Fruit fly (Drosophila melanogaster) whole organism, prepupa: ENCODE results near the gene Brf.

Source experiments
- Blimp-1 ChIP-seq: fragments of 200-800 bp; sonication (Bioruptor generic); optimal IDR thresholded peaks from 3 replicates; lab custom pipeline; 2017; ENCODE audit warnings: missing biosample characterization, missing genetic modification characterization, mild to moderate bottlenecking, moderate library complexity, missing genetic modification reagents
- CG10669 ChIP-seq: fragments of 200-800 bp; sonication (Bioruptor generic); optimal IDR thresholded peaks from 3 replicates; lab custom pipeline; 2018; ENCODE audit warnings: missing biosample characterization, mild to moderate bottlenecking, missing genetic modification characterization, moderate library complexity
- CG11294 ChIP-seq: fragments of 200-800 bp; sonication (Bioruptor generic); IDR thresholded peaks from 2 replicates; pipeline ENCODE4 v1.3.6; 2022; ENCODE audit warnings: missing biosample characterization, missing genetic modification characterization
- CG11762 ChIP-seq: fragments of 200-800 bp; sonication (Bioruptor generic); optimal IDR thresholded peaks from 3 replicates; lab custom pipeline; 2016; ENCODE audit warnings: missing biosample characterization, missing genetic modification characterization; ENCODE audit not compliant: insufficient read depth
- CG11902 ChIP-seq: fragments of 200-800 bp; sonication (Bioruptor generic); optimal IDR thresholded peaks from 3 replicates; lab custom pipeline; 2016; ENCODE audit warnings: missing biosample characterization, missing genetic modification characterization
- CG15336 ChIP-seq: fragments of 200-800 bp; sonication (Bioruptor generic); IDR thresholded peaks from 2 replicates; pipeline ENCODE4 v1.3.6; 2022; ENCODE audit warnings: missing biosample characterization, missing genetic modification characterization
- CG1621 ChIP-seq: fragments of 200-800 bp; sonication (Bioruptor generic); optimal IDR thresholded peaks from 3 replicates; lab custom pipeline; 2018; ENCODE audit warnings: missing biosample characterization, mild to moderate bottlenecking, missing genetic modification characterization
- CG16779 ChIP-seq: fragments of 200-800 bp; sonication (Bioruptor generic); optimal IDR thresholded peaks from 3 replicates; lab custom pipeline; 2017; ENCODE audit warnings: missing biosample characterization, mild to moderate bottlenecking, missing genetic modification characterization
- CG3032 ChIP-seq: fragments of 200-800 bp; optimal IDR thresholded peaks from 2 replicates; lab custom pipeline; 2019; ENCODE audit warnings: missing biosample characterization, mild to moderate bottlenecking, missing genetic modification characterization, moderate library complexity
- CG31627 ChIP-seq: fragments of 200-800 bp; sonication (Bioruptor generic); optimal IDR thresholded peaks from 3 replicates; lab custom pipeline; 2016; ENCODE audit warnings: missing biosample characterization, missing genetic modification characterization
- CG3919 ChIP-seq: fragments of 200-800 bp; sonication (Bioruptor generic); optimal IDR thresholded peaks from 3 replicates; lab custom pipeline; 2016; ENCODE audit warnings: missing biosample characterization, missing genetic modification characterization
- CG4318 ChIP-seq: fragments of 200-800 bp; sonication (Bioruptor generic); optimal IDR thresholded peaks from 3 replicates; lab custom pipeline; 2017; ENCODE audit warnings: missing biosample characterization, mild to moderate bottlenecking, missing genetic modification characterization
- CG6163 ChIP-seq: fragments of 200-800 bp; sonication (Bioruptor generic); IDR thresholded peaks from 3 replicates; pipeline ENCODE4 v1.3.6; 2022; ENCODE audit warnings: missing biosample characterization, missing genetic modification characterization
- CG6276 ChIP-seq: fragments of 200-800 bp; sonication (Bioruptor generic); optimal IDR thresholded peaks from 2 replicates; lab custom pipeline; 2017; ENCODE audit warnings: missing biosample characterization, mild to moderate bottlenecking, missing genetic modification characterization
- CG6792 ChIP-seq: fragments of 200-800 bp; sonication (Bioruptor generic); optimal IDR thresholded peaks from 3 replicates; lab custom pipeline; 2016; ENCODE audit warnings: missing biosample characterization, missing genetic modification characterization
- CG6808 ChIP-seq: fragments of 200-800 bp; sonication (Bioruptor generic); optimal IDR thresholded peaks from 3 replicates; lab custom pipeline; 2017; ENCODE audit warnings: missing biosample characterization, missing genetic modification characterization, mild to moderate bottlenecking, moderate library complexity, missing genetic modification reagents
- CG6854 ChIP-seq: fragments of 200-800 bp; sonication (Bioruptor generic); optimal IDR thresholded peaks from 2 replicates; lab custom pipeline; 2017; ENCODE audit warnings: missing biosample characterization, mild to moderate bottlenecking, missing genetic modification characterization
- CG7368 ChIP-seq: fragments of 200-800 bp; sonication (Bioruptor generic); optimal IDR thresholded peaks from 3 replicates; lab custom pipeline; 2016; ENCODE audit warnings: missing biosample characterization, missing genetic modification characterization
- CG8319 ChIP-seq: fragments of 200-800 bp; sonication (Bioruptor generic); optimal IDR thresholded peaks from 3 replicates; lab custom pipeline; 2016; ENCODE audit warnings: missing biosample characterization, missing genetic modification characterization
- CG9139 ChIP-seq: fragments of 200-800 bp; sonication (Bioruptor generic); optimal IDR thresholded peaks from 3 replicates; lab custom pipeline; 2017; ENCODE audit warnings: missing biosample characterization, mild to moderate bottlenecking, missing genetic modification characterization
- Eip78C ChIP-seq: fragments of 200-800 bp; sonication (Bioruptor generic); peaks from one replicate; lab custom pipeline; 2016; ENCODE audit warnings: missing biosample characterization, missing genetic modification characterization
- Eip93F ChIP-seq: fragments of 200-800 bp; sonication (Bioruptor generic); optimal IDR thresholded peaks from 2 replicates; lab custom pipeline; 2016; ENCODE audit warnings: missing biosample characterization, mild to moderate bottlenecking, missing genetic modification characterization
- Ets96B ChIP-seq: fragments of 200-800 bp; optimal IDR thresholded peaks from 2 replicates; lab custom pipeline; 2019; ENCODE audit warnings: missing biosample characterization, mild to moderate bottlenecking, missing genetic modification characterization, moderate library complexity
- Gug ChIP-seq: fragments of 200-800 bp; sonication (Bioruptor generic); IDR thresholded peaks from 2 replicates; pipeline ENCODE4 v1.3.6; 2022; ENCODE audit warnings: missing biosample characterization, missing genetic modification characterization
- Hr38 ChIP-seq: sonication (Bioruptor generic); optimal IDR thresholded peaks from 2 replicates; lab custom pipeline; 2016; ENCODE audit warnings: missing biosample characterization, missing genetic modification characterization
- Hr39 ChIP-seq: fragments of 200-800 bp; sonication (Bioruptor generic); optimal IDR thresholded peaks from 2 replicates; lab custom pipeline; 2016; ENCODE audit warnings: missing biosample characterization, missing genetic modification characterization
- Lpt ChIP-seq: fragments of 200-800 bp; sonication (Bioruptor generic); optimal IDR thresholded peaks from 3 replicates; lab custom pipeline; 2016; ENCODE audit warnings: missing biosample characterization, missing genetic modification characterization
- Met ChIP-seq: fragments of 200-800 bp; sonication (Bioruptor generic); optimal IDR thresholded peaks from 3 replicates; lab custom pipeline; 2016; ENCODE audit warnings: missing biosample characterization, missing genetic modification characterization
- OdsH ChIP-seq: fragments of 200-800 bp; sonication (Bioruptor generic); optimal IDR thresholded peaks from 3 replicates; lab custom pipeline; 2016; ENCODE audit warnings: missing biosample characterization, missing genetic modification characterization
- Smox ChIP-seq: fragments of 200-800 bp; sonication (Bioruptor generic); optimal IDR thresholded peaks from 3 replicates; lab custom pipeline; 2016; ENCODE audit warnings: missing biosample characterization, missing genetic modification characterization
- Sox102F ChIP-seq: fragments of 200-800 bp; sonication (Bioruptor generic); optimal IDR thresholded peaks from 2 replicates; lab custom pipeline; 2016; ENCODE audit warnings: missing biosample characterization, mild to moderate bottlenecking, missing genetic modification characterization
- Sox14 ChIP-seq: fragments of 200-800 bp; sonication (Bioruptor generic); optimal IDR thresholded peaks from 3 replicates; lab custom pipeline; 2016; ENCODE audit warnings: missing biosample characterization, missing genetic modification characterization
- acj6 ChIP-seq: fragments of 200-800 bp; sonication (Bioruptor generic); optimal IDR thresholded peaks from 3 replicates; lab custom pipeline; 2016; ENCODE audit warnings: missing biosample characterization, missing genetic modification characterization
- dac ChIP-seq: fragments of 200-800 bp; sonication (Bioruptor generic); optimal IDR thresholded peaks from 2 replicates; lab custom pipeline; 2017; ENCODE audit warnings: missing biosample characterization, mild to moderate bottlenecking, missing genetic modification characterization
- dsx ChIP-seq: fragments of 200-800 bp; optimal IDR thresholded peaks from 3 replicates; lab custom pipeline; 2019; ENCODE audit warnings: missing biosample characterization, mild to moderate bottlenecking, missing genetic modification characterization, moderate library complexity; ENCODE audit not compliant: poor library complexity, severe bottlenecking
- eg ChIP-seq: fragments of 200-800 bp; sonication (Bioruptor generic); IDR thresholded peaks from 3 replicates; pipeline ENCODE4 v1.3.6; 2022; ENCODE audit warnings: missing biosample characterization, missing genetic modification characterization
- esn ChIP-seq: fragments of 200-800 bp; sonication (Bioruptor generic); optimal IDR thresholded peaks from 2 replicates; lab custom pipeline; 2016; ENCODE audit warnings: missing biosample characterization, mild to moderate bottlenecking, missing genetic modification characterization, moderate library complexity
- fd59A ChIP-seq: fragments of 200-800 bp; sonication (Bioruptor generic); optimal IDR thresholded peaks from 2 replicates; lab custom pipeline; 2017; ENCODE audit warnings: missing biosample characterization, mild to moderate bottlenecking, missing genetic modification characterization, missing genetic modification reagents
- fd85E ChIP-seq: fragments of 200-800 bp; sonication (Bioruptor generic); optimal IDR thresholded peaks from 3 replicates; lab custom pipeline; 2016; ENCODE audit warnings: missing biosample characterization, missing genetic modification characterization
- fkh ChIP-seq: fragments of 200-800 bp; sonication (Bioruptor generic); optimal IDR thresholded peaks from 3 replicates; lab custom pipeline; 2017; ENCODE audit warnings: missing biosample characterization, mild to moderate bottlenecking, missing genetic modification characterization, moderate library complexity
- lz ChIP-seq: fragments of 200-800 bp; sonication (Bioruptor generic); optimal IDR thresholded peaks from 3 replicates; lab custom pipeline; 2016; ENCODE audit warnings: missing biosample characterization, missing genetic modification characterization
- net ChIP-seq: fragments of 200-800 bp; sonication (Bioruptor generic); optimal IDR thresholded peaks from 3 replicates; lab custom pipeline; 2016; ENCODE audit warnings: missing biosample characterization, missing genetic modification characterization
- pdm3 ChIP-seq: fragments of 200-800 bp; sonication (Bioruptor generic); optimal IDR thresholded peaks from 3 replicates; lab custom pipeline; 2016; ENCODE audit warnings: missing biosample characterization, missing genetic modification characterization
- salr ChIP-seq, 2 experiments: fragments of 200-800 bp; sonication (Bioruptor generic); optimal IDR thresholded peaks; 3 replicates each; lab custom pipeline; 2016 to 2018; ENCODE audit warnings: missing biosample characterization in 2 of 2, missing genetic modification characterization in 2 of 2, mild to moderate bottlenecking in 1 of 2
- spab ChIP-seq: fragments of 200-800 bp; sonication (Bioruptor generic); optimal IDR thresholded peaks from 2 replicates; lab custom pipeline; 2017; ENCODE audit warnings: missing biosample characterization, mild to moderate bottlenecking, missing genetic modification characterization, missing genetic modification reagents
- ss ChIP-seq, 2 experiments: fragments of 200-800 bp; sonication (Bioruptor generic); optimal IDR thresholded peaks; 2 replicates in 1 of 2; 3 replicates in 1 of 2; lab custom pipeline; 2017 to 2018; ENCODE audit warnings: mild to moderate bottlenecking in 2 of 2, missing biosample characterization in 2 of 2, missing genetic modification characterization in 2 of 2, moderate library complexity in 1 of 2
- svp ChIP-seq: fragments of 200-800 bp; sonication (Bioruptor generic); peaks from one replicate; lab custom pipeline; 2016; ENCODE audit warnings: missing biosample characterization, missing genetic modification characterization
- topi ChIP-seq: fragments of 200-800 bp; sonication (Bioruptor generic); optimal IDR thresholded peaks from 3 replicates; lab custom pipeline; 2016; ENCODE audit warnings: missing biosample characterization, missing genetic modification characterization
- vri ChIP-seq: fragments of 200-800 bp; sonication (Bioruptor generic); optimal IDR thresholded peaks from 3 replicates; lab custom pipeline; 2016; ENCODE audit warnings: missing biosample characterization, mild to moderate bottlenecking, missing genetic modification characterization

Gene Brf

DNA sequence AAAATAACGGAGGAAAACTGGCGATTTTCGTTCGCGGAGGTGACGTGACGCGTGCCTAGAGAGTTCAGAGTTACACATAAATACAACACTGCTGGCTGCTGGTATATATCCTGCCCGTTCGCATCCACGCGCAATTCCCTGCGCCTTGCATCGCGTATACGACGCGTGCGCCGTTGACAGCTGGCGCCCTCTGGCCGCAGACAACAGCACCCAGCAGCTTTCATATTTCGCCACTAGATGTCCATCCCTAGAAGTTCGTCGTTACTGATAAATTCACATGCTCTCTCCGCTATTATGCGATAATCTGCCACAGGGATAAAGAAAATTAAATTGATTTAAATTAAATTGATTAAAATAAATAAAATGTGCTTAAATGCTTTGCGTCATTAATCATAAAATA, 11.3 kb upstream of the Brf start, which contains the start of gene Sur-8 (continued):
- TF ChIP-seq CG6854 (GFP tag; lab: Kevin White, UChicago) (no peak), net (GFP tag; lab: Kevin White, UChicago) (peak; percentile 49), Blimp-1 (GFP tag; lab: Kevin White, UChicago) (no peak), CG1621 (tag; lab: Kevin White, UChicago) (no peak), Sox14 (peak; percentile 52), CG9139 (GFP tag; lab: Kevin White, UChicago) (peak; percentile 9), spab (GFP tag; lab: Kevin White, UChicago) (no peak)

DNA sequence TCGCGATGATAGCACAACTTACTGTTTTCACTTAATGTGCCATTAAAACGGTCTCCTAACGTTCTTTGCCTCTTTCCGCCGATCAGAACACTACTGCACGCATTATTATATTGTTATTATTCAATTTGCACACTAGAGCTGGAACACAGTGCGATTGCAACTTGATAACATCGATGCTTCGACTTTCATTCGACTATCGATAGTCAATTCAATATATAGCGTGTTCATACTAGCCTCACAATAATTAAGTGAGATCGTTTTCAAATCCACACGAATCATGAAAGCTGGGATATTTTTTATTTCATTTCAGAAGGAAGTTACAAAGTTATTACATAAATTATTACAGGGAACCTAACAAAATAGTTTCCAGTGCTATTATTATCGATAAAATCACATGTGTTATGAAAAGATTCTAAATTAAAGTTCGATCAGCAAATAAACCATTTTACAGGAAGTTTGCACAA, 10.2 kb upstream of the Brf start:
- no peak for TF ChIP-seq fd59A (GFP tag; lab: Kevin White, UChicago)
- no peak for TF ChIP-seq CG16779 (tag; lab: Kevin White, UChicago)
- TF ChIP-seq CG11294 (GFP tag; lab: Robert Waterston, UW) = no peak
- TF ChIP-seq esn (GFP tag; lab: Kevin White, UChicago) = peak; percentile 44
- no peak for TF ChIP-seq CG6276 (GFP tag; lab: Kevin White, UChicago)
- no peak for TF ChIP-seq Lpt
- peak; percentile 46 for TF ChIP-seq CG31627
- no peak for TF ChIP-seq dac
- TF ChIP-seq vri (GFP tag; lab: Kevin White, UChicago) = peak; percentile 92
- peak; percentile 50 for TF ChIP-seq Eip78C (GFP tag; lab: Kevin White, UChicago)
- no peak for TF ChIP-seq CG11762
- TF ChIP-seq spab (GFP tag; lab: Kevin White, UChicago) = no peak
- peak; percentile 24 for TF ChIP-seq CG3032 (tag; lab: Kevin White, UChicago)
- no peak for TF ChIP-seq CG6808
- TF ChIP-seq lz (GFP tag; lab: Kevin White, UChicago) = peak; percentile 53
- TF ChIP-seq salr (GFP tag; optimal IDR thresholded peaks at IDR 0.05; lab: Kevin White, UChicago) = no peak
- TF ChIP-seq CG11902 (GFP tag; lab: Kevin White, UChicago) = no peak
- peak; percentile 57 for TF ChIP-seq Smox (GFP tag; lab: Kevin White, UChicago)
- no peak for TF ChIP-seq CG7368 (GFP tag; lab: Kevin White, UChicago)
- TF ChIP-seq Hr38 = no peak
- TF ChIP-seq topi (GFP tag; lab: Kevin White, UChicago) = peak; percentile 10
- peak; percentile 54 for TF ChIP-seq Sox14
- no peak for TF ChIP-seq CG10669 (GFP tag; lab: Kevin White, UChicago)
- peak; percentile 51 for TF ChIP-seq Hr39
- no peak for TF ChIP-seq CG6163 (GFP tag; lab: Robert Waterston, UW)
- TF ChIP-seq ss (GFP tag; optimal IDR thresholded peaks at IDR 0.05; lab: Kevin White, UChicago) = no peak
- TF ChIP-seq CG15336 (GFP tag; lab: Robert Waterston, UW) = peak; percentile 53
- peak; percentile 67 for TF ChIP-seq fkh (GFP tag; lab: Kevin White, UChicago)
- peak; percentile 23 for TF ChIP-seq acj6 (GFP tag; lab: Kevin White, UChicago)
- TF ChIP-seq svp = no peak
- TF ChIP-seq net (GFP tag; lab: Kevin White, UChicago) = no peak
- no peak for TF ChIP-seq CG4318 (GFP tag; lab: Kevin White, UChicago)
- no peak for TF ChIP-seq CG6854 (GFP tag; lab: Kevin White, UChicago)
- TF ChIP-seq eg = peak; percentile 70
- TF ChIP-seq Met = peak; percentile 41
- TF ChIP-seq Gug (GFP tag; lab: Robert Waterston, UW) = no peak
- TF ChIP-seq fd85E = no peak
- TF ChIP-seq CG6792 = no peak
- TF ChIP-seq CG9139 (GFP tag; lab: Kevin White, UChicago) = no peak
- peak; percentile 60 for TF ChIP-seq pdm3 (GFP tag; lab: Kevin White, UChicago)
- no peak for TF ChIP-seq CG1621 (tag; lab: Kevin White, UChicago)
- peak; percentile 45 for TF ChIP-seq OdsH (GFP tag; lab: Kevin White, UChicago)
- TF ChIP-seq Eip93F = no peak
- no peak for TF ChIP-seq CG8319 (GFP tag; lab: Kevin White, UChicago)
- TF ChIP-seq Blimp-1 (GFP tag; lab: Kevin White, UChicago) = no peak
- peak; percentile 14 for TF ChIP-seq Sox102F (GFP tag; lab: Kevin White, UChicago)
- no peak for TF ChIP-seq dsx (GFP tag; lab: Kevin White, UChicago)
- TF ChIP-seq Ets96B (tag; lab: Kevin White, UChicago) = no peak
- no peak for TF ChIP-seq CG3919 (GFP tag; lab: Kevin White, UChicago)
